Worm (Caenorhabditis elegans): ENCODE measurements around the gene glc-1.

Gene glc-1

ce11 chrV:16175757-16176156 lies 43.7 kb upstream of the glc-1 start, which contains the start of gene cyp-33D1:
Gene cyp-33D1, minus strand, starts transcription at chrV:16175857.
- TF ChIP-seq vab-15 (tag; optimal IDR thresholded peaks at IDR 0.05), result no peak
- no peak for TF ChIP-seq lin-13 (GFP tag; optimal IDR thresholded peaks at IDR 0.05)
- TF ChIP-seq ama-1 (optimal IDR thresholded peaks at IDR 0.05), result no peak
- no peak for TF ChIP-seq sox-4 (tag; optimal IDR thresholded peaks at IDR 0.05)
- TF ChIP-seq ets-5 (GFP tag; IDR thresholded peaks at IDR 0.05), result no peak
- TF ChIP-seq lsy-2 (tag; optimal IDR thresholded peaks at IDR 0.05), result no peak
- no peak for TF ChIP-seq pax-3 (tag; optimal IDR thresholded peaks at IDR 0.05)
- TF ChIP-seq C04F5.9 (tag; optimal IDR thresholded peaks at IDR 0.05), result no peak
- TF ChIP-seq mab-9 (GFP tag; IDR thresholded peaks at IDR 0.05), result no peak
- TF ChIP-seq pag-3 (tag; optimal IDR thresholded peaks at IDR 0.05; ENCODE audit: borderline replicate concordance, insufficient read depth), result no peak
- no peak for TF ChIP-seq skn-1 (tag; optimal IDR thresholded peaks at IDR 0.05)
- TF ChIP-seq elt-3 (tag; optimal IDR thresholded peaks at IDR 0.05), result no peak
- TF ChIP-seq lin-15B (tag; optimal IDR thresholded peaks at IDR 0.05), result no peak
- no peak for TF ChIP-seq jun-1 (tag; optimal IDR thresholded peaks at IDR 0.05)

- TF ChIP-seq mab-9 (GFP tag; IDR thresholded peaks at IDR 0.05), result no peak
- no peak for TF ChIP-seq nhr-19 (GFP tag; conservative IDR thresholded peaks at IDR 0.05)
- no peak for TF ChIP-seq zag-1 (tag; optimal IDR thresholded peaks at IDR 0.05)
- no peak for TF ChIP-seq zip-4 (GFP tag; optimal IDR thresholded peaks at IDR 0.05)
- no peak for TF ChIP-seq nhr-11 (tag; optimal IDR thresholded peaks at IDR 0.05)
- TF ChIP-seq nhr-47 (tag; optimal IDR thresholded peaks at IDR 0.05), result no peak
- no peak for TF ChIP-seq nhr-85 (tag)
- no peak for TF ChIP-seq hlh-17 (GFP tag; optimal IDR thresholded peaks at IDR 0.05; ENCODE audit: borderline replicate concordance)
- no peak for TF ChIP-seq ets-5 (GFP tag; IDR thresholded peaks at IDR 0.05)
- TF ChIP-seq mdl-1 (tag; optimal IDR thresholded peaks at IDR 0.05), result no peak
- no peak for TF ChIP-seq tbx-2 (tag; optimal IDR thresholded peaks at IDR 0.05)
Observed at ce11 chrV:16180350-16180749, 39.1 kb upstream of the glc-1 start, which contains the start of gene str-106. Gene str-106, plus strand, starts transcription at chrV:16180650.

DNA sequence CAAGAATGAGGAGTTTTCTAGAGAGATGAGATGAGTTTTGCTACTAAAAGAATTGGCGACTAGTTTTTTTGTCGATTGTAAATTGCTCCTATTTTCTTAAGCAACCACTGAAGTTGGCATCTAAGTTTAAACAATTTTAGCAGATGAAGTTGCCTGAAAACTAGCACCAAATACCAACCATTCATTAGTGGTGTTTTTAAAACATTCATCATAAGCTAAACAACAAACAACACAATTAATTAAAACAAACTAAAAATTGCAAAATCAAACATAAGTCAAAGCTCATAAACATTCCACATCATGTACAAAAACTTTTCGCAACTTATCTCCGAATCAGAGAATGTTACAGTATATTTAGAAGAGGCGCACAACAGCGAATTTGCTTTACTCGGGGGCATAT lies 37.3 kb upstream of the glc-1 start, which contains the start of gene srz-13:
Gene srz-13 (plus strand): TSS at position 301 of the 400 bp plus-strand sequence.
- TF ChIP-seq tbx-2 (tag; optimal IDR thresholded peaks at IDR 0.05), result no peak
- no peak for TF ChIP-seq nhr-47 (tag; optimal IDR thresholded peaks at IDR 0.05)
- TF ChIP-seq blmp-1 (tag; optimal IDR thresholded peaks at IDR 0.05), result no peak
- no peak for TF ChIP-seq efl-3 (GFP tag; optimal IDR thresholded peaks at IDR 0.05)
- TF ChIP-seq ceh-8 (GFP tag; optimal IDR thresholded peaks at IDR 0.05), result no peak
- TF ChIP-seq isw-1 (GFP tag; IDR thresholded peaks at IDR 0.05), result no peak
- no peak for TF ChIP-seq tlp-1 (tag; optimal IDR thresholded peaks at IDR 0.05)
- no peak for TF ChIP-seq elt-3 (tag; optimal IDR thresholded peaks at IDR 0.05)
- no peak for TF ChIP-seq nhr-11 (tag; optimal IDR thresholded peaks at IDR 0.05)
- no peak for TF ChIP-seq mdl-1 (tag; optimal IDR thresholded peaks at IDR 0.05)
- TF ChIP-seq ceh-63 (GFP tag; optimal IDR thresholded peaks at IDR 0.05), result no peak
- TF ChIP-seq F16B12.6 (tag; optimal IDR thresholded peaks at IDR 0.05), result no peak
- no peak for TF ChIP-seq nhr-19 (GFP tag; conservative IDR thresholded peaks at IDR 0.05)
- no peak for TF ChIP-seq lin-39 (tag; optimal IDR thresholded peaks at IDR 0.05)

DNA sequence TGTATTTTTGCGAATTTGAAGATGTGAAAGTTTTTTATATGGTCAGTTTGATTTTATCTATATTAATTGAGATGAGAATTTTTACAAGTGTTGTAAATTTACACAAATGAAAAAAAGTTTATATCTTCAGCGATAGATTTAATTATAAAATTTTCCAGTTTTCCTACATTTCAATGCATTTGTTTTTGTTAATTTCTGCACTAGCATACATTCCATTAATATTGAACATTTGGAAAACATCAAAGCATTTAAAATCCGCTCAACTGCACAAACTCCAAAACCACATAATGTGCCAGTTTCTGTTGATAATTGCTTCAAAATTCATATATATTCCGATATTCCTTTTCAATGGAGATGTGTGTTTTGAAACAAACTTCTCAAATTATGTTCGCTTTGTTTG lies 36.5 kb upstream of the glc-1 start, which contains the start of gene srh-277:
Gene srh-277 (plus strand): TSS at position 301 of the 400 bp plus-strand sequence.
- no peak for TF ChIP-seq elt-3 (tag; optimal IDR thresholded peaks at IDR 0.05)
- TF ChIP-seq isw-1 (GFP tag; IDR thresholded peaks at IDR 0.05), result no peak
- TF ChIP-seq mep-1 (tag; optimal IDR thresholded peaks at IDR 0.05), result no peak
- no peak for TF ChIP-seq nhr-12 (tag; optimal IDR thresholded peaks at IDR 0.05)
- no peak for TF ChIP-seq Y116A8C.19 (tag; optimal IDR thresholded peaks at IDR 0.05; ENCODE audit: borderline replicate concordance)
- no peak for TF ChIP-seq irx-1 (tag; optimal IDR thresholded peaks at IDR 0.05)
- no peak for TF ChIP-seq mdl-1 (tag; optimal IDR thresholded peaks at IDR 0.05)
- no peak for TF ChIP-seq zag-1 (tag; optimal IDR thresholded peaks at IDR 0.05)
- no peak for TF ChIP-seq lin-13 (GFP tag; optimal IDR thresholded peaks at IDR 0.05)
- no peak for TF ChIP-seq nhr-237 (tag; optimal IDR thresholded peaks at IDR 0.05)
- TF ChIP-seq aha-1 (tag; optimal IDR thresholded peaks at IDR 0.05), result no peak
- TF ChIP-seq F16B12.6 (tag; optimal IDR thresholded peaks at IDR 0.05), result no peak
- no peak for TF ChIP-seq ceh-63 (GFP tag; optimal IDR thresholded peaks at IDR 0.05)
- TF ChIP-seq nhr-20 (tag; optimal IDR thresholded peaks at IDR 0.05), result no peak
- no peak for TF ChIP-seq lir-3 (tag; optimal IDR thresholded peaks at IDR 0.05; ENCODE audit: poor library complexity)
